Fruit fly (Drosophila melanogaster): ENCODE measurements around the gene CG11368.

CG11368 gene

dm6 chrX:7486294-7486693 lies 34.3 kb downstream of the CG11368 start:
- TF ChIP-seq Clk (GFP tag; optimal IDR thresholded peaks at IDR 0.05) = no peak
- TF ChIP-seq CG33017 (tag; optimal IDR thresholded peaks at IDR 0.05) = no peak
- no peak for TF ChIP-seq Mnt (GFP tag; optimal IDR thresholded peaks at IDR 0.05)
- no peak for TF ChIP-seq Hr96 (GFP tag; optimal IDR thresholded peaks at IDR 0.05)
- TF ChIP-seq ovo (GFP tag; optimal IDR thresholded peaks at IDR 0.05) = no peak
- TF ChIP-seq cic (GFP tag; optimal IDR thresholded peaks at IDR 0.05) = no peak
- TF ChIP-seq CG7101 (tag; optimal IDR thresholded peaks at IDR 0.05) = no peak
- no peak for TF ChIP-seq CG7045 (GFP tag; optimal IDR thresholded peaks at IDR 0.05)

dm6 chrX:7488254-7488653 lies 36.2 kb downstream of the CG11368 start:
- TF ChIP-seq CG7045 (GFP tag; optimal IDR thresholded peaks at IDR 0.05) (no peak), Crg-1 (GFP tag; optimal IDR thresholded peaks at IDR 0.05) (no peak), bab1 (GFP tag; optimal IDR thresholded peaks at IDR 0.05) (no peak), pad (GFP tag; optimal IDR thresholded peaks at IDR 0.05) (no peak), Clk (GFP tag; optimal IDR thresholded peaks at IDR 0.05) (no peak), Hr96 (GFP tag; optimal IDR thresholded peaks at IDR 0.05) (no peak), kay (GFP tag; ENCODE audit: borderline replicate concordance) (no peak), tj (GFP tag; optimal IDR thresholded peaks at IDR 0.05) (no peak), cnc (optimal IDR thresholded peaks at IDR 0.05) (no peak), CG12768 (GFP tag; optimal IDR thresholded peaks at IDR 0.05) (no peak), toe (GFP tag; optimal IDR thresholded peaks at IDR 0.05) (no peak)

- TF ChIP-seq Hr96 (GFP tag; optimal IDR thresholded peaks at IDR 0.05) = no peak
- no peak for TF ChIP-seq pad (GFP tag; optimal IDR thresholded peaks at IDR 0.05)
- TF ChIP-seq CG7101 (tag; optimal IDR thresholded peaks at IDR 0.05) = no peak
- no peak for TF ChIP-seq CG12768 (GFP tag; optimal IDR thresholded peaks at IDR 0.05)
- TF ChIP-seq CG5204 (GFP tag; optimal IDR thresholded peaks at IDR 0.05) = no peak
- TF ChIP-seq bab1 (GFP tag; optimal IDR thresholded peaks at IDR 0.05) = no peak
- TF ChIP-seq CG7045 (GFP tag; optimal IDR thresholded peaks at IDR 0.05) = no peak
- TF ChIP-seq CG33017 (tag; optimal IDR thresholded peaks at IDR 0.05) = no peak
- no peak for TF ChIP-seq Clk (GFP tag; optimal IDR thresholded peaks at IDR 0.05)
- TF ChIP-seq CG1620 (GFP tag; optimal IDR thresholded peaks at IDR 0.05) = no peak
- no peak for TF ChIP-seq CG11617 (GFP tag; optimal IDR thresholded peaks at IDR 0.05)
- no peak for TF ChIP-seq kay (GFP tag; ENCODE audit: borderline replicate concordance)
- no peak for TF ChIP-seq CG14711 (tag; optimal IDR thresholded peaks at IDR 0.05)
- no peak for TF ChIP-seq toe (GFP tag; optimal IDR thresholded peaks at IDR 0.05)
- TF ChIP-seq ovo (GFP tag; optimal IDR thresholded peaks at IDR 0.05) = no peak
- TF ChIP-seq cnc (optimal IDR thresholded peaks at IDR 0.05) = no peak
These were observed 38.9 kb downstream of the CG11368 start for dm6 chrX:7490927-7491326.
